Worm (Caenorhabditis elegans) whole organism, L2 larva: ENCODE data around the gene gpcp-2.
A peak's percentile ranks its signal among the peaks of the same experiment; 100 is the strongest.

Experiments used
- lin-39 ChIP-seq: fragments of 150-350 bp; optimal IDR thresholded peaks from 2 replicates; lab custom pipeline; 2014; ENCODE audit warnings: missing biosample characterization, missing genetic modification reagents, missing genetic modification characterization
- ztf-4 ChIP-seq: fragments of 150-350 bp; optimal IDR thresholded peaks from 2 replicates; lab custom pipeline; 2014; ENCODE audit warnings: missing biosample characterization, missing genetic modification characterization

- TF ChIP-seq lin-39 = no peak
- peak; percentile 18 for TF ChIP-seq ztf-4 (tag; lab: Kevin White, UChicago)
These were observed 1.2 kb downstream of the gpcp-2 start for ce11 chrII:8071801-8072544.
